Worm (Caenorhabditis elegans) whole organism, L1 larva: Measurements from ENCODE around the gene pals-22.

ENCODE experiments used
- C16A3.4 ChIP-seq: fragments of 150-350 bp; optimal IDR thresholded peaks from 2 replicates; lab custom pipeline; 2014; ENCODE audit warnings: missing biosample characterization, missing genetic modification characterization
- F16B12.6 ChIP-seq: fragments of 150-350 bp; optimal IDR thresholded peaks from 2 replicates; lab custom pipeline; 2014; ENCODE audit warnings: missing biosample characterization, missing genetic modification characterization
- Y116A8C.19 ChIP-seq: sonication (generic microtip); optimal IDR thresholded peaks from 2 replicates; lab custom pipeline; 2016; ENCODE audit warnings: missing compliant biosample characterization, missing genetic modification characterization, borderline replicate concordance
- alr-1 ChIP-seq: fragments of 200-800 bp; sonication (Bioruptor generic); optimal IDR thresholded peaks from 2 replicates; lab custom pipeline; 2018; ENCODE audit warnings: borderline replicate concordance, mild to moderate bottlenecking, missing genetic modification characterization, missing compliant biosample characterization
- ama-1 ChIP-seq: fragments of 150-350 bp; optimal IDR thresholded peaks from 2 replicates; lab custom pipeline; 2014
- blmp-1 ChIP-seq: fragments of 150-350 bp; optimal IDR thresholded peaks from 2 replicates; lab custom pipeline; 2014; ENCODE audit warnings: missing biosample characterization, missing genetic modification characterization
- ceh-63 ChIP-seq: fragments of 200-800 bp; sonication (Bioruptor generic); optimal IDR thresholded peaks from 2 replicates; lab custom pipeline; 2018; ENCODE audit warnings: mild to moderate bottlenecking, missing genetic modification characterization, missing compliant biosample characterization
- ceh-82 ChIP-seq, 3 experiments: fragments of 150-350 bp in 1 of 3; sonication (generic microtip) in 2 of 3; optimal IDR thresholded peaks; 2 replicates each; lab custom pipeline; 2014 to 2017; ENCODE audit warnings: missing biosample characterization in 3 of 3, missing genetic modification characterization in 3 of 3
- ceh-88 ChIP-seq: fragments of 200-800 bp; sonication (Bioruptor generic); IDR thresholded peaks from 2 replicates; pipeline ENCODE4 v1.3.6; 2022; ENCODE audit warnings: missing genetic modification characterization, missing compliant biosample characterization
- dpl-1 ChIP-seq, 3 experiments: fragments of 150-350 bp in 2 of 3; sonication (generic microtip) in 1 of 3; optimal IDR thresholded peaks; 2 replicates each; lab custom pipeline; 2014 to 2017; ENCODE audit warnings: missing biosample characterization in 3 of 3, missing genetic modification characterization in 3 of 3, missing genetic modification reagents in 3 of 3
- dsc-1 ChIP-seq: sonication (generic microtip); optimal IDR thresholded peaks from 2 replicates; lab custom pipeline; 2016; ENCODE audit warnings: mild to moderate bottlenecking, missing genetic modification characterization, missing compliant biosample characterization
- efl-1 ChIP-seq, 4 experiments: fragments of 150-350 bp; optimal IDR thresholded peaks in 3 of 4; peaks in 1 of 4; 1 replicate in 1 of 4; 2 replicates in 3 of 4; lab custom pipeline; 2014; ENCODE audit warnings: missing biosample characterization in 2 of 4, missing genetic modification characterization in 2 of 4, missing genetic modification reagents in 2 of 4
- egl-13 ChIP-seq: sonication (generic microtip); optimal IDR thresholded peaks from 2 replicates; lab custom pipeline; 2016; ENCODE audit warnings: missing genotype, missing genetic modification reagents, missing genetic modification characterization, missing compliant biosample characterization
- egl-27 ChIP-seq, 2 experiments: fragments of 150-350 bp in 1 of 2; sonication (generic microtip); optimal IDR thresholded peaks; 3 replicates each; lab custom pipeline; 2017 to 2018; ENCODE audit warnings: missing biosample characterization in 2 of 2, missing genetic modification characterization in 2 of 2, missing genetic modification reagents in 2 of 2
- fkh-8 ChIP-seq: sonication (generic microtip); optimal IDR thresholded peaks from 2 replicates; lab custom pipeline; 2016; ENCODE audit warnings: mild to moderate bottlenecking, missing genetic modification characterization, missing compliant biosample characterization
- grh-1 ChIP-seq: fragments of 200-800 bp; sonication (Bioruptor generic); IDR thresholded peaks from 2 replicates; pipeline ENCODE4 v1.3.6; 2022; ENCODE audit warnings: missing genetic modification reagents, missing genetic modification characterization, missing compliant biosample characterization
- hlh-17 ChIP-seq: fragments of 200-800 bp; sonication (Bioruptor generic); optimal IDR thresholded peaks from 2 replicates; lab custom pipeline; 2018; ENCODE audit warnings: missing genetic modification characterization, mild to moderate bottlenecking, missing compliant biosample characterization, moderate library complexity, borderline replicate concordance
- hpl-2 ChIP-seq: fragments of 150-350 bp; optimal IDR thresholded peaks from 2 replicates; lab custom pipeline; 2014; ENCODE audit warnings: missing biosample characterization, missing genetic modification reagents, missing genetic modification characterization
- jun-1 ChIP-seq: fragments of 150-350 bp; optimal IDR thresholded peaks from 2 replicates; lab custom pipeline; 2014; ENCODE audit warnings: missing biosample characterization, missing genetic modification reagents, missing genetic modification characterization
- lin-14 ChIP-seq: fragments of 200-800 bp; sonication (Bioruptor generic); optimal IDR thresholded peaks from 2 replicates; lab custom pipeline; 2018; ENCODE audit warnings: mild to moderate bottlenecking, missing genetic modification characterization, moderate library complexity, missing compliant biosample characterization
- lin-15B ChIP-seq: fragments of 150-350 bp; sonication (generic microtip); optimal IDR thresholded peaks from 3 replicates; lab custom pipeline; 2014; ENCODE audit warnings: missing biosample characterization, missing genetic modification characterization
- lin-35 ChIP-seq, 2 experiments: fragments of 150-350 bp; optimal IDR thresholded peaks; 2 replicates each; lab custom pipeline; 2014; ENCODE audit warnings: missing biosample characterization in 2 of 2, missing genetic modification characterization in 2 of 2, missing genetic modification reagents in 2 of 2
- mdl-1 ChIP-seq, 2 experiments: fragments of 150-350 bp; optimal IDR thresholded peaks; 2 replicates each; lab custom pipeline; 2014 to 2017; ENCODE audit warnings: missing biosample characterization in 2 of 2, missing genetic modification characterization in 2 of 2, inconsistent platforms in 1 of 2
- mef-2 ChIP-seq: fragments of 150-350 bp; optimal IDR thresholded peaks from 2 replicates; lab custom pipeline; 2014; ENCODE audit warnings: missing biosample characterization, missing genetic modification characterization
- nhr-19 ChIP-seq: fragments of 200-800 bp; sonication (Bioruptor generic); conservative IDR thresholded peaks from 2 replicates; pipeline ENCODE4 v1.3.6; 2022; ENCODE audit warnings: missing genetic modification characterization, missing compliant biosample characterization
- nhr-20 ChIP-seq: sonication (generic microtip); optimal IDR thresholded peaks from 2 replicates; lab custom pipeline; 2016; ENCODE audit warnings: mild to moderate bottlenecking, missing genetic modification characterization, missing compliant biosample characterization
- nhr-47 ChIP-seq: sonication (generic microtip); optimal IDR thresholded peaks from 2 replicates; lab custom pipeline; 2016; ENCODE audit warnings: mild to moderate bottlenecking, missing genetic modification characterization, moderate library complexity, missing compliant biosample characterization
- nhr-76 ChIP-seq: sonication (generic microtip); optimal IDR thresholded peaks from 2 replicates; lab custom pipeline; 2017; ENCODE audit warnings: missing biosample characterization, missing genetic modification characterization
- nhr-77 ChIP-seq: fragments of 150-350 bp; optimal IDR thresholded peaks from 2 replicates; lab custom pipeline; 2014; ENCODE audit warnings: missing biosample characterization, missing genetic modification characterization
- nhr-84 ChIP-seq: sonication (generic microtip); optimal IDR thresholded peaks from 2 replicates; lab custom pipeline; 2017; ENCODE audit warnings: missing biosample characterization, missing genetic modification characterization
- nhr-85 ChIP-seq: sonication (generic microtip); peaks from one replicate; lab custom pipeline; 2016; ENCODE audit warnings: missing genetic modification characterization, inconsistent platforms, missing compliant biosample characterization
- pag-3 ChIP-seq: sonication (generic microtip); optimal IDR thresholded peaks from 2 replicates; lab custom pipeline; 2017; ENCODE audit warnings: missing genetic modification characterization, mild to moderate bottlenecking, missing compliant biosample characterization, antibody characterized with exemption, borderline replicate concordance; ENCODE audit not compliant: insufficient read depth
- pax-3 ChIP-seq: fragments of 200-800 bp; sonication (Bioruptor generic); optimal IDR thresholded peaks from 2 replicates; lab custom pipeline; 2018; ENCODE audit warnings: mild to moderate bottlenecking, missing genetic modification characterization, moderate library complexity, missing compliant biosample characterization
- pqm-1 ChIP-seq: sonication (generic microtip); optimal IDR thresholded peaks from 3 replicates; lab custom pipeline; 2017; ENCODE audit warnings: missing biosample characterization, missing genetic modification characterization
- skn-1 ChIP-seq: fragments of 150-350 bp; optimal IDR thresholded peaks from 2 replicates; lab custom pipeline; 2014; ENCODE audit warnings: missing biosample characterization, missing genetic modification characterization
- snu-23 ChIP-seq: sonication (generic microtip); optimal IDR thresholded peaks from 2 replicates; lab custom pipeline; 2016; ENCODE audit warnings: missing genetic modification characterization, missing compliant biosample characterization
- sox-4 ChIP-seq: sonication (generic microtip); optimal IDR thresholded peaks from 2 replicates; lab custom pipeline; 2016; ENCODE audit warnings: missing genetic modification characterization, missing compliant biosample characterization
- sptf-1 ChIP-seq: fragments of 150-350 bp; optimal IDR thresholded peaks from 2 replicates; lab custom pipeline; 2014; ENCODE audit warnings: missing biosample characterization, missing genetic modification characterization
- sup-37 ChIP-seq: fragments of 200-800 bp; sonication (Bioruptor generic); optimal IDR thresholded peaks from 2 replicates; lab custom pipeline; 2018; ENCODE audit warnings: mild to moderate bottlenecking, missing genetic modification characterization, missing compliant biosample characterization
- swsn-7 ChIP-seq: sonication (generic microtip); optimal IDR thresholded peaks from 2 replicates; lab custom pipeline; 2016; ENCODE audit warnings: missing genetic modification characterization, missing compliant biosample characterization
- tbx-2 ChIP-seq: sonication (generic microtip); optimal IDR thresholded peaks from 2 replicates; lab custom pipeline; 2016; ENCODE audit warnings: missing genetic modification characterization, missing compliant biosample characterization
- tlp-1 ChIP-seq: fragments of 150-350 bp; optimal IDR thresholded peaks from 2 replicates; lab custom pipeline; 2014; ENCODE audit warnings: missing biosample characterization, missing genetic modification characterization
- unc-130 ChIP-seq: fragments of 150-350 bp; optimal IDR thresholded peaks from 2 replicates; lab custom pipeline; 2017; ENCODE audit warnings: missing biosample characterization, missing genetic modification characterization, inconsistent platforms
- unc-30 ChIP-seq: sonication (generic microtip); optimal IDR thresholded peaks from 2 replicates; lab custom pipeline; 2017; ENCODE audit warnings: missing biosample characterization, missing genetic modification characterization
- unc-86 ChIP-seq: sonication (generic microtip); optimal IDR thresholded peaks from 2 replicates; lab custom pipeline; 2016; ENCODE audit warnings: missing genetic modification characterization, missing compliant biosample characterization
- xbp-1 ChIP-seq: sonication (generic microtip); optimal IDR thresholded peaks from 2 replicates; lab custom pipeline; 2016; ENCODE audit warnings: missing genetic modification characterization, missing compliant biosample characterization
- zag-1 ChIP-seq: fragments of 150-350 bp; optimal IDR thresholded peaks from 2 replicates; lab custom pipeline; 2014; ENCODE audit warnings: missing biosample characterization, missing genetic modification characterization
- zip-4 ChIP-seq: fragments of 200-800 bp; sonication (Bioruptor generic); optimal IDR thresholded peaks from 2 replicates; lab custom pipeline; 2018; ENCODE audit warnings: mild to moderate bottlenecking, missing genetic modification characterization, moderate library complexity, missing compliant biosample characterization

Gene pals-22

DNA sequence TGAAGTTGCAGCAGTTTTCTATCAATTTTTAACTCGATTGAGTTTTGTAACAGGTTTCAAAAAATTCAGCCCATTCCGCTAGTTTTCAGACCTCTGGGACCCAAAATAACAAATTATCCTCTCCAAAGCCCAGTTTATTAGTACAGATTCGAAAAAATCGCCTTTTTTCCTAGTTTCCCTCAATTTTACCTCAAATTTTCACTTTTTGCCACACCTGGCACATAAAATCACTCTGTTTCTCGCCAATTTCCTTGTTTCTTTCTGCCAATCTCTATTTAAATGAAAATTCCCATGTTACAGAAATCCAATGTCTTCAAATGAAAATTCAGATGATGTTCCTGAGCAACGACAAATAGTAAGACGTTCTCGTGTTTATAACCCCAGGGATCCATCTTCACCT, at the start of gene pals-22:
TSS of gene pals-22 (plus strand) at position 301 of the 400 bp plus-strand sequence.
- TF ChIP-seq skn-1 (tag; lab: Kevin White, UChicago) (no peak), mef-2 (tag; lab: Kevin White, UChicago) (no peak), grh-1 (GFP tag; lab: Robert Waterston, UW) (no peak), swsn-7 (tag; lab: Kevin White, UChicago) (no peak), ceh-63 (GFP tag; lab: Kevin White, UChicago) (no peak), nhr-20 (tag; lab: Kevin White, UChicago) (no peak), hlh-17 (GFP tag; lab: Kevin White, UChicago) (no peak), Y116A8C.19 (tag; lab: Kevin White, UChicago) (no peak), pqm-1 (tag; lab: Kevin White, UChicago) (no peak), zip-4 (GFP tag; lab: Kevin White, UChicago) (no peak), ama-1 (lab: Kevin White, UChicago) (no peak)

DNA sequence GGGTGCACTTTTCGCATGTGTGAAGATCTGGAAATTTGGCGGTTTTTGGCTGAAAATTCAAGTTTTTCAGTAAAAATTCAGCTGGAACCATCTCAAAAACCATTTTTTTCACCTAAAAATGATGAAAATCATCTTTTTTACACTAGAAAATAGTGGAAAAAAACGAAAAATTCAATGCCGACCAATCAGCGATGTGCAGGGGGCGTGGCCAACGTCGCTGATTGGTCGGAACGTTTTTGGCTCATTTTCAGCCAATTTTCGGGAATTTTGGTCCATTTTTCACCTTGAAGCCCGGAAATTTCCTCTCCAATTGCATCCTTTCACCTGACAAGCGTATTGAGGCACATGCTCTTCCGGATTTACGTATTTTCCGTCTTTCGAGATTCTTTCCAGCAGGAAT, 47.8 kb upstream of the pals-22 start:
- TF ChIP-seq nhr-84 (no peak), ceh-82 (tag; optimal IDR thresholded peaks at IDR 0.05; lab: Kevin White, UChicago) (no peak), unc-130 (tag; lab: Kevin White, UChicago) (no peak), pax-3 (tag; lab: Kevin White, UChicago) (no peak), nhr-47 (no peak), efl-1 (optimal IDR thresholded peaks at IDR 0.05; lab: Kevin White, UChicago) (no peak), efl-1 (GFP tag; optimal IDR thresholded peaks at IDR 0.05 in 1 of 2; lab: Kevin White, UChicago) (peak in 1 of 2 experiments; percentile 25), tlp-1 (tag; lab: Kevin White, UChicago) (no peak), nhr-19 (GFP tag; lab: Robert Waterston, UW) (no peak), zag-1 (tag; lab: Kevin White, UChicago) (no peak), blmp-1 (tag; lab: Kevin White, UChicago) (no peak), nhr-20 (tag; lab: Kevin White, UChicago) (no peak), lin-15B (tag; lab: Kevin White, UChicago) (no peak), nhr-85 (tag; lab: Kevin White, UChicago) (peak; percentile 56)
- TF ChIP-seq, all 84 proteins: peak for 2

DNA sequence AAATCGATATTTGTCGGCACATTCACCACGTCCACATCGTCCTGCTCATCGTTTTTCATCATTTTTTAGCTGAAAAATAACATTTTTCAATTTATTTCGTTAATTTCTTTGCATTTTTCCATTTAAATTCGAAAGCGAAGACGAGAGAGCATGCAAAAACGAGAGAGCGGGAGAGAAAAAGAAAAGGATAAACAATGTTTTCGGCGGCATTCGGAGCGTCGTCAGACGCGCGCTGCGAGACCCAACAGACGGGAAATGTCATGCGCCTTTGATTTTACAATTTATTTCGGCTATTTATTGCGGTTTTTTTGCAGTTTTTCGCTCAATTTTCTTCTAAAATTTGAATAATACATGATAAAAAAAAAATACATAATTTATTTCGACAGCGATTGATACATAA, 45.9 kb upstream of the pals-22 start, which contains the start of gene attf-3:
TSS of gene attf-3 (minus strand) at position 69 of the 400 bp plus-strand sequence.
- TF ChIP-seq egl-13 (tag; lab: Kevin White, UChicago) (peak; percentile 49), ceh-88 (GFP tag; lab: Robert Waterston, UW) (peak; percentile 20; the same call in 1 of the 2 replicates), pqm-1 (tag; lab: Kevin White, UChicago) (no peak), dpl-1 (GFP tag; optimal IDR thresholded peaks at IDR 0.05; lab: Kevin White, UChicago) (peak; percentile 50 to 79 (median 65)), unc-30 (tag; lab: Kevin White, UChicago) (no peak), nhr-76 (tag; lab: Kevin White, UChicago) (no peak), lin-14 (GFP tag; lab: Kevin White, UChicago) (peak; percentile 69), F16B12.6 (tag; lab: Kevin White, UChicago) (peak; percentile 38), hpl-2 (GFP tag; lab: Kevin White, UChicago) (no peak), alr-1 (tag; lab: Kevin White, UChicago) (no peak), ceh-82 (tag; optimal IDR thresholded peaks at IDR 0.05; lab: Kevin White, UChicago) (peak; percentile 43 to 81 (median 60)), lin-35 (GFP tag; optimal IDR thresholded peaks at IDR 0.05; lab: Kevin White, UChicago) (peak; percentile 79 to 86), jun-1 (tag; lab: Kevin White, UChicago) (peak; percentile 4), xbp-1 (tag; lab: Kevin White, UChicago) (peak; percentile 58), sup-37 (no peak), tbx-2 (tag; lab: Kevin White, UChicago) (peak; percentile 50), mdl-1 (tag; optimal IDR thresholded peaks at IDR 0.05; lab: Kevin White, UChicago) (peak in 1 of 2 experiments; percentile 57), unc-130 (tag; lab: Kevin White, UChicago) (peak; percentile 52), fkh-8 (peak; percentile 74), lin-15B (tag; lab: Kevin White, UChicago) (peak; percentile 55), unc-86 (tag; lab: Kevin White, UChicago) (peak; percentile 35), egl-27 (tag; optimal IDR thresholded peaks at IDR 0.05; lab: Kevin White, UChicago) (no peak), blmp-1 (tag; lab: Kevin White, UChicago) (peak; percentile 67), C16A3.4 (tag; lab: Kevin White, UChicago) (peak; percentile 61), nhr-77 (tag; lab: Kevin White, UChicago) (peak; percentile 60), nhr-85 (tag; lab: Kevin White, UChicago) (no peak), dsc-1 (tag; lab: Kevin White, UChicago) (peak; percentile 47), sox-4 (tag; lab: Kevin White, UChicago) (no peak), pag-3 (no peak), sptf-1 (tag; lab: Kevin White, UChicago) (no peak), snu-23 (GFP tag; lab: Kevin White, UChicago) (peak; percentile 70)
